Worm (Caenorhabditis elegans) whole organism, late embryonic: Measurements from ENCODE around the gene C27F2.10.
"Not testable (repeated sequence)": the region's sequence is repeated elsewhere in the genome, so short reads cannot be mapped to it uniquely, and the experiment has no call there.

Source experiments
- C08G9.2 ChIP-seq: sonication (generic microtip); optimal IDR thresholded peaks from 2 replicates; lab custom pipeline; 2016; ENCODE audit warnings: mild to moderate bottlenecking, missing genetic modification characterization, moderate library complexity, missing compliant biosample characterization
- C38D4.7 ChIP-seq: fragments of 200-800 bp; sonication (Bioruptor generic); optimal IDR thresholded peaks from 2 replicates; lab custom pipeline; 2018; ENCODE audit warnings: mild to moderate bottlenecking, missing genetic modification characterization, moderate library complexity, missing compliant biosample characterization
- K09A11.1 ChIP-seq: sonication (generic microtip); optimal IDR thresholded peaks from 2 replicates; lab custom pipeline; 2017; ENCODE audit warnings: antibody characterized with exemption, mild to moderate bottlenecking, missing genetic modification characterization, missing compliant biosample characterization; ENCODE audit not compliant: insufficient read depth
- T23F11.4 ChIP-seq: fragments of 200-800 bp; sonication (Bioruptor generic); optimal IDR thresholded peaks from 2 replicates; lab custom pipeline; 2018; ENCODE audit warnings: mild to moderate bottlenecking, missing genetic modification characterization, missing compliant biosample characterization
- Y22D7AL.16 ChIP-seq: sonication (generic microtip); optimal IDR thresholded peaks from 2 replicates; lab custom pipeline; 2016; ENCODE audit warnings: missing genetic modification characterization, missing compliant biosample characterization
- ahr-1 ChIP-seq: sonication (generic microtip); optimal IDR thresholded peaks from 2 replicates; lab custom pipeline; 2016; ENCODE audit warnings: missing genetic modification characterization, missing compliant biosample characterization
- ama-1 ChIP-seq: fragments of 150-350 bp; optimal IDR thresholded peaks from 2 replicates; lab custom pipeline; 2014
- ceh-14 ChIP-seq: sonication (generic microtip); optimal IDR thresholded peaks from 2 replicates; lab custom pipeline; 2016; ENCODE audit warnings: missing genotype, missing genetic modification characterization, missing compliant biosample characterization
- ceh-18 ChIP-seq: sonication (generic microtip); optimal IDR thresholded peaks from 2 replicates; lab custom pipeline; 2016; ENCODE audit warnings: missing genetic modification characterization, missing compliant biosample characterization
- ceh-19 ChIP-seq: fragments of 200-800 bp; sonication (Bioruptor generic); optimal IDR thresholded peaks from 2 replicates; lab custom pipeline; 2018; ENCODE audit warnings: mild to moderate bottlenecking, missing genetic modification characterization, missing compliant biosample characterization
- ceh-22 ChIP-seq: sonication (generic microtip); optimal IDR thresholded peaks from 2 replicates; lab custom pipeline; 2017; ENCODE audit warnings: missing biosample characterization, missing genetic modification characterization
- ceh-31 ChIP-seq: sonication (generic microtip); optimal IDR thresholded peaks from 2 replicates; lab custom pipeline; 2016; ENCODE audit warnings: missing genetic modification characterization, missing compliant biosample characterization
- ceh-34 ChIP-seq: sonication (generic microtip); optimal IDR thresholded peaks from 2 replicates; lab custom pipeline; 2016; ENCODE audit warnings: mild to moderate bottlenecking, missing genetic modification characterization, missing compliant biosample characterization
- ceh-48 ChIP-seq: sonication (generic microtip); optimal IDR thresholded peaks from 2 replicates; lab custom pipeline; 2016; ENCODE audit warnings: missing genetic modification characterization, inconsistent platforms, missing compliant biosample characterization
- ceh-6 ChIP-seq: fragments of 200-800 bp; sonication (Bioruptor generic); optimal IDR thresholded peaks from 2 replicates; lab custom pipeline; 2018; ENCODE audit warnings: mild to moderate bottlenecking, missing genetic modification characterization, missing compliant biosample characterization
- che-1 ChIP-seq: sonication (generic microtip); optimal IDR thresholded peaks from 2 replicates; lab custom pipeline; 2016; ENCODE audit warnings: mild to moderate bottlenecking, missing genetic modification characterization, missing compliant biosample characterization
- dmd-4 ChIP-seq: sonication (generic microtip); optimal IDR thresholded peaks from 2 replicates; lab custom pipeline; 2016; ENCODE audit warnings: borderline replicate concordance, missing genetic modification characterization, missing compliant biosample characterization
- dve-1 ChIP-seq: sonication (generic microtip); optimal IDR thresholded peaks from 2 replicates; lab custom pipeline; 2017; ENCODE audit warnings: antibody characterized with exemption, mild to moderate bottlenecking, missing genetic modification characterization, missing compliant biosample characterization
- eyg-1 ChIP-seq: sonication (generic microtip); optimal IDR thresholded peaks from 2 replicates; lab custom pipeline; 2016; ENCODE audit warnings: missing genotype, missing genetic modification characterization, missing compliant biosample characterization
- fax-1 ChIP-seq: sonication (generic microtip); optimal IDR thresholded peaks from 2 replicates; lab custom pipeline; 2016; ENCODE audit warnings: missing genotype, missing genetic modification characterization, missing compliant biosample characterization
- hlh-30 ChIP-seq: sonication (generic microtip); optimal IDR thresholded peaks from 2 replicates; lab custom pipeline; 2017; ENCODE audit warnings: antibody characterized with exemption, missing genetic modification characterization, missing compliant biosample characterization; ENCODE audit not compliant: insufficient read depth
- hlh-6 ChIP-seq: sonication (generic microtip); optimal IDR thresholded peaks from 2 replicates; lab custom pipeline; 2016; ENCODE audit warnings: missing genotype, missing genetic modification characterization, missing compliant biosample characterization
- hlh-8 ChIP-seq: sonication (generic microtip); optimal IDR thresholded peaks from 2 replicates; lab custom pipeline; 2016; ENCODE audit warnings: missing genotype, missing genetic modification characterization, missing compliant biosample characterization
- mec-3 ChIP-seq: sonication (generic microtip); optimal IDR thresholded peaks from 2 replicates; lab custom pipeline; 2016; ENCODE audit warnings: borderline replicate concordance, missing genetic modification characterization, missing compliant biosample characterization
- nfya-1 ChIP-seq: sonication (generic microtip); optimal IDR thresholded peaks from 2 replicates; lab custom pipeline; 2017; ENCODE audit warnings: missing genetic modification characterization, mild to moderate bottlenecking, missing compliant biosample characterization, antibody characterized with exemption, moderate library complexity
- pax-1 ChIP-seq: fragments of 150-350 bp; optimal IDR thresholded peaks from 2 replicates; lab custom pipeline; 2014; ENCODE audit warnings: missing biosample characterization, missing genetic modification characterization
- pqm-1 ChIP-seq: sonication (generic microtip); optimal IDR thresholded peaks from 2 replicates; lab custom pipeline; 2016; ENCODE audit warnings: missing genetic modification characterization, missing compliant biosample characterization
- pros-1 ChIP-seq: fragments of 150-350 bp; optimal IDR thresholded peaks from 2 replicates; lab custom pipeline; 2014; ENCODE audit warnings: missing biosample characterization, missing genetic modification reagents, missing genetic modification characterization
- ref-2 ChIP-seq: sonication (generic microtip); optimal IDR thresholded peaks from 2 replicates; lab custom pipeline; 2016; ENCODE audit warnings: missing genetic modification characterization, missing compliant biosample characterization
- sox-4 ChIP-seq: sonication (generic microtip); optimal IDR thresholded peaks from 2 replicates; lab custom pipeline; 2017; ENCODE audit warnings: mild to moderate bottlenecking, missing genetic modification characterization, inconsistent platforms, missing compliant biosample characterization
- tbx-2 ChIP-seq: sonication (generic microtip); optimal IDR thresholded peaks from 2 replicates; lab custom pipeline; 2016; ENCODE audit warnings: missing genetic modification characterization, missing compliant biosample characterization
- tbx-7 ChIP-seq: sonication (generic microtip); optimal IDR thresholded peaks from 2 replicates; lab custom pipeline; 2016; ENCODE audit warnings: missing genotype, missing genetic modification characterization, missing compliant biosample characterization
- unc-86 ChIP-seq: sonication (generic microtip); optimal IDR thresholded peaks from 2 replicates; lab custom pipeline; 2016; ENCODE audit warnings: missing genetic modification characterization, missing compliant biosample characterization
- zip-5 ChIP-seq: sonication (generic microtip); optimal IDR thresholded peaks from 2 replicates; lab custom pipeline; 2016; ENCODE audit warnings: missing genetic modification characterization, missing compliant biosample characterization
- ztf-16 ChIP-seq: sonication (generic microtip); optimal IDR thresholded peaks from 2 replicates; lab custom pipeline; 2017; ENCODE audit warnings: missing genetic modification characterization, missing compliant biosample characterization

Gene C27F2.10

DNA sequence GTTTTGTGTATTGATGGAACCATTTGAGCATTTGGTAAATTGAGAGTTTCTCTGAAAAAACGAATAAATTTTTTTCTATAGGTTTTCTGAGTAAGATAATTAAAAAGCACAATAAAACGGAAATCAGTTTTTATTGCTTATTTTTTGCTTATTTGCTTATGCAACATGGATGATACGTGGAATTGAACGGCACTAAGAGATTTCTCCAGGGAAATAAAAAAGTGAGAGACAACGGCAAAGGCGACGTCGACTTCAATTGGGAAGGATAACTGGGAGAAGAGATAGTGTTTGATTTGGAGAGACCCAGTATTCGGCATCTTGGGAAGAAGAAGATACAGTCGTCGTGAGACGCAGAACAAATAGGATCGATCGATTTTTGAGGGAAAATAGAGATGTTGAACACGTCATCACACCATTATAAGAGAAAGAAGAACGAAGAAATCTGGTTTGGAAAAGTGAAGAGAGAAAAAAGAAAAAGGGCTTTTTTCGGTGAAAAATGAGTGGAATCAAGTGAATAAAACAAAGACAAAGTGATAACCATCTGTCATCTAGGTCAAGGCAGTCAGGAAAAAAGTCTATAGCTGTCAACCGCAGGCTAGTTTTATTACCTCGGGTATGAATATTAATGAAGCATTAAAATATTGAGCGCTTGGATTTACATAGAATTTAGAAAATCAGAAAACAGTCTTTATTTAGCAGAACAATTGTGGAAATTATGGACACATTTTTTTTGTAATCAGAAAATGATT lies 11.6 kb upstream of the C27F2.10 start, which contains the start of gene tmem-131:
Gene tmem-131 (minus strand): TSS at position 51 of the 749 bp plus-strand sequence.
- TF ChIP-seq C08G9.2 (tag; lab: Kevin White, UChicago) = no peak
- peak; percentile 14 for TF ChIP-seq nfya-1 (tag; lab: Kevin White, UChicago)

DNA sequence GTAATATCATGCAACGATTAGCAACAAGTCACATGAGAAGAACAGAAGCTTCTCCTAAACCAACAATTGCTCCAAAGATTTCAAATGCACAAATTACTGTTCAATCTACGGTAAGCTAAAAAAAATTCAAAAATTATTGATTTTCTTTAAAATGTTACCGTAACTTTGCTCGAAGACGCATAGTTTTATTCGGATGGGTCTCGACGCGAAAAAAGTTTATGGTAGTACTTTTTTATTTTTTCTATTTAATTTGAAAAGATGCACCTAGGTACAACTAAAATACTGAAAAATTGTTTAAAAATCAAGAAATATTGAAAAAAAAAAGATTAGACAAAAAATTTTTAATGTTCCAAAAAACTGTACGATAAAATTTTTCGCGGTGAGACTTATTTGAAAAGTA lies 968 bp upstream of the C27F2.10 start:
- TF ChIP-seq Y22D7AL.16 (tag; lab: Kevin White, UChicago) (no peak), zip-5 (tag; lab: Kevin White, UChicago) (no peak), T23F11.4 (GFP tag; lab: Kevin White, UChicago) (no peak), pqm-1 (tag; lab: Kevin White, UChicago) (no peak), ahr-1 (tag; lab: Kevin White, UChicago) (no peak), mec-3 (tag; lab: Kevin White, UChicago) (no peak), ceh-14 (tag; lab: Kevin White, UChicago) (no peak), ceh-6 (no peak), tbx-7 (no peak), ceh-19 (no peak), ama-1 (no peak), ceh-34 (tag; lab: Kevin White, UChicago) (no peak), eyg-1 (tag; lab: Kevin White, UChicago) (no peak), ceh-48 (tag; lab: Kevin White, UChicago) (no peak), pros-1 (tag; lab: Kevin White, UChicago) (no peak), unc-86 (no peak), ceh-31 (tag; lab: Kevin White, UChicago) (no peak), K09A11.1 (tag; lab: Kevin White, UChicago) (no peak), hlh-30 (tag; lab: Kevin White, UChicago) (no peak), dmd-4 (no peak)

DNA sequence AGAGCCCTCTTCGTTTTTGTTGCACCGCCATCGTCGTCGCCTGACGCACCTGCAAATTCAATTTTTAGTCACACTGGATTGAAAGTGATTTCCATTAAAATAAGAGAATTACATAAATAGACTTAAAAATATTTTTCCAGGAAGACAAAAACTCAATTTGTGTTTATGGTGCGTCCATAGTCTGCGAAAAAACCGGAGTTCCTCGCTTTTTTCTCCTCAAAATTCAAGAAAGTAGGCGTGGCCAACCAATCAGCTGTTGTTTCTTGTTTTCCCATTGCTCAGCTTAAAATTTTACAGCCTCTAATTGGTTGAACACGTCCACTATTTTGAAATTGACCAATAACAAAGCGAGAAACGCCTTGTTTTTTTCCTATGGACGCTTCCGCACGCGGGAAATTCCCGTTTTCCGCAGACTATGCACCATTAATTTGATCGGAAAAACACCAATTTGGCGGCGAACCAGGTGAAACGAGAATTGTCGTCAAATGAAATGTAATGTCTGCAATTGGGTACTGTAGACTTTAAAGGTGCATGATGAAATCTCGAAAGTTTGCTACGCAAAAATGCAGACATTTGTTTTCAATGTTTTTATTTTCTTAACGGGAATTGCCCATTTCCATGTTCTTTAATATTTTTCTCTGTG lies 2.1 kb downstream of the C27F2.10 start, which contains the start of gene C27F2.7:
Gene C27F2.7 (minus strand): TSS at position 51 of the 643 bp plus-strand sequence.
- TF ChIP-seq ceh-22 (tag; lab: Kevin White, UChicago) (no peak), nfya-1 (tag; lab: Kevin White, UChicago) (peak; percentile 24)

DNA sequence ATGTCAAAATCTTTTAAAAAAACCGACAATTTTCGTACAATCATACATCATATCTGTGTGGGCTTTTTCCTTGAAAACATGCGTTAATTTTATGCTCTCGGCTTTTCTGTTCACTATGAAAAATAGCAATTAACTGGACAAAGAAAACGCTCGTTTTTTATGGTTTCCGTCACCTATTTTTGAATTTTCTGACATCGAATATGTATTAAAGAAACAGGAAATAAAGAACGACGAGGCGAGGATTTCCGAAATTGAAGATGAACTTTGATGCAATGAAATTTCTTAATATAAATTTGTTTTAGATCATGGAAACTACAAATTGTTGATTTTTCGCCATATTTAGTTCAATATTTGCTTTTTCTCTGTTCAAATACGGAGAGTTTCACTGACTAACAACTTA lies 2.7 kb downstream of the C27F2.10 start:
- TF ChIP-seq che-1 (tag; lab: Kevin White, UChicago) (no peak), K09A11.1 (tag; lab: Kevin White, UChicago) (no peak), tbx-2 (tag; lab: Kevin White, UChicago) (no peak), ceh-19 (no peak), hlh-8 (tag; lab: Kevin White, UChicago) (no peak)

DNA sequence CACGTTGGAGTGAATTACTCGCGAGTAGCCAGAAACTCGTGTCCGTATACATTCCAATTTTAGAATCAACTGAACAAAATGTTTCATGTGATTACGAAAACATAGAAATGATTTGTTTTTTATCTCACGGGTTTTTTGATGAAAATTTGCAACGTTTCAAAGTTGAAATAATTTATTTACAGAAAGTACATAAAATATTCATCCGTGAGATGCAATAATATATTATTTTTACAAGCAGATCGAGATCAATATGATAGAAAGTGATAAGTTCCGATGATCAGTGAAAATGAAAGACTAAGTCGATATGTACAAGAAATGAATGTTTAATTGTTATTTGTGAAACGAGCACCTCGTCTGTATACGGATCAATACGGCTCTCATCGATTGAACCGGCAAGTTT lies 6.3 kb downstream of the C27F2.10 start, which contains the start of gene C27F2.6:
Gene C27F2.6 (minus strand): TSS at position 101 of the 400 bp plus-strand sequence.
- TF ChIP-seq ztf-16; ref-2 (tag; lab: Kevin White, UChicago); ceh-18 (tag; lab: Kevin White, UChicago): not testable (repeated sequence)

DNA sequence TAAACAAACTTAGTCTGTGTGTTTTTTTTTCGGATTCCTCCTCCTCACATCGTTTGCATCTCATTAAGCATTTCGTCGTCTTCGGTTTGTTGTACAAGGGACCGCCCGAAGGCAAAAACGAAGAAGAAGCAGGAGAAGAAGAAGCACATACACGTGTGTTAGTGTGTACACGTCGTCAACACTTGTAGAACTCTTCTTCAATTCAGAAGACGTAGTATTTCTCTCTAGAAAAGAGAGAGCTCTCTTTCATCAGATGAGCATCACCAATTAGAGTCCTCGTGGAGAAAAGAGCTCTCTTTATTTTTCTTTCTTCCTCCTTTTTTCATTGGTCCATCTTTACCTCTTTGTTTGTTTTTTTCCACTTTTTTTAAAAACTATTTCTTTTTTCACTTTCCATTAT lies 18.6 kb downstream of the C27F2.10 start:
- TF ChIP-seq zip-5 (tag; lab: Kevin White, UChicago) = no peak
- TF ChIP-seq dve-1 (tag; lab: Kevin White, UChicago) = no peak
- no peak for TF ChIP-seq hlh-6 (tag; lab: Kevin White, UChicago)
- TF ChIP-seq ama-1 = no peak
- TF ChIP-seq pax-1 (tag; lab: Kevin White, UChicago) = no peak
- TF ChIP-seq ceh-22 (tag; lab: Kevin White, UChicago) = no peak
- TF ChIP-seq C38D4.7 (GFP tag; lab: Kevin White, UChicago) = no peak
- TF ChIP-seq ahr-1 (tag; lab: Kevin White, UChicago) = no peak
- TF ChIP-seq Y22D7AL.16 (tag; lab: Kevin White, UChicago) = no peak
- no peak for TF ChIP-seq ceh-19
- no peak for TF ChIP-seq dmd-4
- no peak for TF ChIP-seq fax-1 (tag; lab: Kevin White, UChicago)
- no peak for TF ChIP-seq sox-4 (tag; lab: Kevin White, UChicago)
